Fruit fly (Drosophila melanogaster): Measurements from ENCODE around the gene v.

dm6 chrX:10906222-10906866 lies 17.4 kb upstream of the v start:
- TF ChIP-seq CG4496 (GFP tag; IDR thresholded peaks at IDR 0.05), result no peak
- TF ChIP-seq CG10348 (GFP tag; IDR thresholded peaks at IDR 0.05), result no peak
- TF ChIP-seq CG9948 (tag; optimal IDR thresholded peaks at IDR 0.05), result no peak
- TF ChIP-seq Pif1B (GFP tag; optimal IDR thresholded peaks at IDR 0.05), result no peak
- TF ChIP-seq CG8301 (tag; optimal IDR thresholded peaks at IDR 0.05), result no peak
- TF ChIP-seq CG12605 (GFP tag; IDR thresholded peaks at IDR 0.05), result no peak
- no peak for TF ChIP-seq rn (GFP tag; IDR thresholded peaks at IDR 0.05)
- no peak for TF ChIP-seq EcR (GFP tag; optimal IDR thresholded peaks at IDR 0.05)
- TF ChIP-seq CG15710 (tag; optimal IDR thresholded peaks at IDR 0.05), result no peak
- no peak for TF ChIP-seq Ets98B (GFP tag; IDR thresholded peaks at IDR 0.05)
- TF ChIP-seq CG13204 (GFP tag; optimal IDR thresholded peaks at IDR 0.05), result no peak
- no peak for TF ChIP-seq D1 (tag; optimal IDR thresholded peaks at IDR 0.05)
- TF ChIP-seq CG32121 (GFP tag; IDR thresholded peaks at IDR 0.05), result no peak

Data from whole organism, pupa.